In the genomic region with DNA sequence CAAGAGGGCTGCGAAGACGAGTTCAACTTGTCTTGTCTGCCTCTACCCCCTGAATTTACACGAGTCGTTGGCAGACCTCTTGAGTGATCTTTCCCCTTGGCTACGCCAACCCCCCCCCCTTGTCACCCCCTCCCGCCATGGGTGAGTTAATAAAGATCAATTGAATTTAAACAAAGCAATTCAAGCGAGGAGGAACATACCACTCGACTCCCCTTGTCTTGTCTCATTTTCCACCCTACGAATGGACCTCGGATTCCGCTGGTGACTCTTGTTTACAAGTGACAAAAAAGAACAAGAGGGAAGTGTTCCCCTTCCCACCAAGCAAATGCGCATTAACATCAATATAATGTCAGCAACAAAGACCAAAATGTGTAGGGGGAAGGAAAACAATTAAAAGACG, we compare ENCODE assay signal across 3 fruit fly cellular contexts.
TF ChIP-seq lines count a peak whose summit lies in the region.

No protein-coding gene starts in this region.

- no peak for TF ChIP-seq CTCF in whole organism, embryonic (GFP tag; optimal IDR thresholded peaks at IDR 0.05; lab: Kevin White, UChicago)

TF ChIP-seq in whole organism, embryonic, 481 proteins besides CTCF, POLR2A, EP300 and RAD21 (continues in another document):
- TF ChIP-seq CG18764 (GFP tag; optimal IDR thresholded peaks at IDR 0.05; lab: Kevin White, UChicago) = no peak
- TF ChIP-seq Sox100B (GFP tag; optimal IDR thresholded peaks at IDR 0.05; lab: Kevin White, UChicago) = no peak
- TF ChIP-seq fd64A (GFP tag; optimal IDR thresholded peaks at IDR 0.05; lab: Kevin White, UChicago) = peak; percentile 24
- TF ChIP-seq gcm (GFP tag; optimal IDR thresholded peaks at IDR 0.05; lab: Kevin White, UChicago) = peak; percentile 11
- no peak for TF ChIP-seq bbx (GFP tag; IDR thresholded peaks at IDR 0.05; lab: Robert Waterston, UW; ENCODE audit: partially characterized antibody)
- TF ChIP-seq twi (tag; optimal IDR thresholded peaks at IDR 0.05; lab: Kevin White, UChicago) = peak; percentile 2
- TF ChIP-seq mirr (GFP tag; optimal IDR thresholded peaks at IDR 0.05; lab: Kevin White, UChicago) = peak; percentile 1
- TF ChIP-seq ci (GFP tag; IDR thresholded peaks at IDR 0.05; lab: Robert Waterston, UW) = 0 out of 3 replicates have a peak, but pooled peaks have one; percentile 29
- TF ChIP-seq CkIIα-i1 (GFP tag; IDR thresholded peaks at IDR 0.05; lab: Robert Waterston, UW) = no peak
- peak; percentile 66 for TF ChIP-seq abd-A (tag; optimal IDR thresholded peaks at IDR 0.05; lab: Kevin White, UChicago)
- TF ChIP-seq sim (GFP tag; IDR thresholded peaks at IDR 0.05; lab: Robert Waterston, UW) = no peak
- no peak for TF ChIP-seq HmgD (GFP tag; optimal IDR thresholded peaks at IDR 0.05; lab: Kevin White, UChicago)
- TF ChIP-seq CG12236 (GFP tag; optimal IDR thresholded peaks at IDR 0.05; lab: Kevin White, UChicago) = no peak
- no peak for TF ChIP-seq ttk (GFP tag; IDR thresholded peaks at IDR 0.05; lab: Robert Waterston, UW)
- TF ChIP-seq Dad (GFP tag; optimal IDR thresholded peaks at IDR 0.05; lab: Kevin White, UChicago) = no peak
- no peak for TF ChIP-seq Meics (GFP tag; optimal IDR thresholded peaks at IDR 0.05; lab: Kevin White, UChicago)
- TF ChIP-seq Hmx (GFP tag; optimal IDR thresholded peaks at IDR 0.05; lab: Kevin White, UChicago) = no peak
- TF ChIP-seq run (tag; optimal IDR thresholded peaks at IDR 0.05; lab: Kevin White, UChicago) = no peak
- no peak for TF ChIP-seq luna (GFP tag; optimal IDR thresholded peaks at IDR 0.05; lab: Kevin White, UChicago)
- TF ChIP-seq CG13424 (tag; optimal IDR thresholded peaks at IDR 0.05; lab: Kevin White, UChicago) = no peak
- peak; percentile 95 for TF ChIP-seq crol (GFP tag; IDR thresholded peaks at IDR 0.05; lab: Robert Waterston, UW)
- TF ChIP-seq CG8281 (tag; optimal IDR thresholded peaks at IDR 0.05; lab: Kevin White, UChicago) = no peak
- peak in 1 of 2 experiments; percentile 82 for TF ChIP-seq Hr78 (GFP tag; optimal IDR thresholded peaks at IDR 0.05; lab: Kevin White, UChicago)
- peak in 1 of 2 experiments; percentile 57 for TF ChIP-seq Eip74EF (GFP tag; optimal IDR thresholded peaks at IDR 0.05; lab: Kevin White, UChicago)
- peak; percentile 98 for TF ChIP-seq pros (GFP tag; optimal IDR thresholded peaks at IDR 0.05; lab: Kevin White, UChicago)
- TF ChIP-seq CG31224 (GFP tag; IDR thresholded peaks at IDR 0.05; lab: Robert Waterston, UW) = no peak
- TF ChIP-seq ac (GFP tag; optimal IDR thresholded peaks at IDR 0.05; lab: Kevin White, UChicago) = no peak
- TF ChIP-seq CG30431 (GFP tag; optimal IDR thresholded peaks at IDR 0.05; lab: Kevin White, UChicago) = no peak
- TF ChIP-seq CrebB (tag; optimal IDR thresholded peaks at IDR 0.05; lab: Kevin White, UChicago) = no peak

TF ChIP-seq in whole organism, prepupa, 60 proteins besides CTCF, POLR2A, EP300 and RAD21:
- TF ChIP-seq Ets96B (tag; optimal IDR thresholded peaks at IDR 0.05; lab: Kevin White, UChicago) = no peak
- peak; percentile 25 for TF ChIP-seq fkh (GFP tag; optimal IDR thresholded peaks at IDR 0.05; lab: Kevin White, UChicago)
- no peak for TF ChIP-seq Eip93F (GFP tag; optimal IDR thresholded peaks at IDR 0.05; lab: Kevin White, UChicago)
- no peak for TF ChIP-seq CG6854 (GFP tag; optimal IDR thresholded peaks at IDR 0.05; lab: Kevin White, UChicago)
- TF ChIP-seq CG6276 (GFP tag; optimal IDR thresholded peaks at IDR 0.05; lab: Kevin White, UChicago) = no peak
- no peak for TF ChIP-seq pdm3 (GFP tag; optimal IDR thresholded peaks at IDR 0.05; lab: Kevin White, UChicago)

TF ChIP-seq in whole organism, pupa, 21 proteins besides CTCF, POLR2A, EP300 and RAD21:
- TF ChIP-seq CG17806 (tag; optimal IDR thresholded peaks at IDR 0.05; lab: Kevin White, UChicago) (no peak), CG8159 (tag; optimal IDR thresholded peaks at IDR 0.05; lab: Kevin White, UChicago) (no peak), EcR (GFP tag; optimal IDR thresholded peaks at IDR 0.05; lab: Kevin White, UChicago) (peak; percentile 43), CG9948 (tag; optimal IDR thresholded peaks at IDR 0.05; lab: Kevin White, UChicago) (no peak)
TF ChIP-seq in whole organism, pupa: peak in this region for 1.
